Fruit fly (Drosophila melanogaster): ENCODE results near the gene Pkc98E.
A peak's percentile ranks its signal among the peaks of the same experiment; 100 is the strongest.

The Pkc98E gene

DNA sequence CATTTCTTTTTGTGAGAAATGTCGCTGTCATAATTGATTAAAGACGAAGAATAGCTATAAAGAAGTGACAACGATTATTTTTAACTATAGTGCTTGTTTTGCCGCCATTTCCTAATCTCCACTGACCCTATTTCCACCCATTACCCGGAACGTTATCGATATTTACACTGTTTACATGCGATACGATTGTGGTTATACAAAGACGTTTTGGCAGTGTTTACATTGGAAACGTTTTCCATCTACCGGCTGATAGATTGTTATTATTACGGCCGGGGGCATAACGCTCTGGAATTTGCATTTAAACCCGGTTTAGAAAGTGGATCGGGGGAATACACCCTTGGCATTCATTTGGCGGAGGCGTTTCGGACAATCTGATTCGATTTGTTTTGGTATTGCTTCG is 27.3 kb downstream of the Pkc98E start (continued):
- TF ChIP-seq CG4707 (GFP tag; optimal IDR thresholded peaks at IDR 0.05) (no peak), CG18764 (GFP tag; optimal IDR thresholded peaks at IDR 0.05) (no peak), Fer3 (tag; optimal IDR thresholded peaks at IDR 0.05) (no peak), mirr (GFP tag; optimal IDR thresholded peaks at IDR 0.05) (peak; percentile 39), wek (GFP tag; optimal IDR thresholded peaks at IDR 0.05) (peak; percentile 61), CG34224 (GFP tag; IDR thresholded peaks at IDR 0.05; ENCODE audit: partially characterized antibody) (no peak), hkb (optimal IDR thresholded peaks at IDR 0.05) (no peak), hkb (GFP tag; IDR thresholded peaks at IDR 0.05) (0 out of 2 replicates have a peak, but pooled peaks have one; percentile 23), lab (GFP tag; optimal IDR thresholded peaks at IDR 0.05) (peak; percentile 60), Sry-β (GFP tag; optimal IDR thresholded peaks at IDR 0.05) (no peak), insv (GFP tag; optimal IDR thresholded peaks at IDR 0.05) (peak in 1 of 2 experiments; percentile 2), CG6854 (GFP tag; optimal IDR thresholded peaks at IDR 0.05) (peak; percentile 15), CG11398 (GFP tag; optimal IDR thresholded peaks at IDR 0.05) (no peak), TFAM (GFP tag; optimal IDR thresholded peaks at IDR 0.05) (no peak), CG15514 (GFP tag; optimal IDR thresholded peaks at IDR 0.05) (peak; percentile 11), Spps (tag; optimal IDR thresholded peaks at IDR 0.05) (no peak), Bdp1 (GFP tag; optimal IDR thresholded peaks at IDR 0.05) (no peak)

dm6 chr3R:29067091-29067490 is 28.1 kb downstream of the Pkc98E start:
- TF ChIP-seq sens (GFP tag) (peak; percentile 39), mirr (GFP tag; optimal IDR thresholded peaks at IDR 0.05) (no peak)

DNA sequence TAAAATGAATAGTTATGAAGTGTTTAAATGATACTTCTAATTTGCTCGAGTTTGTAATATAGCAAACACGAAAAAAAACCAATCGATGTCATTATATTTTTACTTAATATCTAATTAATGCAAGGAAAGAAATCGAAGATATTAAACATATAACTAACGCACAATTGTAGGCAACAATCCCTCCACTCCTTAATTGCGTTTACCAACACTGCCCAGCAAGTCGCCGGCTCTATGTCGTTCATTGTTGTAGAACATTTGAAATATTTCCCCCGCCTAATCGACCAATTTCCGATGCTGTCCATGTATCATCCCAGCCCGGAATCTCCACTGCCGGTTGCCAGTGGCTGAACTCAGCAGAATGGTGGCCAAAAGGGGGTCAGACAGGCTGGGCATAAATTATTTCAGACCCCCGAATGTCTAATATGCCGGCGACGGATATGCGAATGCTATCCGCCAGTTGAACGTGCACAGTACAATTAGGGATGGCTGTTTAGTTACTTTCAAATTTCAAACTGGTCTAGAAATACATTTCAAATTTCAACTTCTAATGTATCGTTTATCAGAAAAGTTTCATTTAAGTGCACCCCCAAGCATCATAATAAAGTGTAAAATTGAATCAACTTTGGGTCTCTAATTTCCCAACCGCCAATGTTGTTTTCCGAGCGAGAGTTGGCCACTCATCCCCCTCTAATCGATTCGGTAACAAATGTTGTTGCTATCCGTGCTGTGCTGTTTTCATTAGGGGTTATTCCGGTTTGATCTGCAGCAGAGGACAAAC is 29.7 kb downstream of the Pkc98E start:
- TF ChIP-seq CG4730 (GFP tag; IDR thresholded peaks at IDR 0.05) (peak; percentile 45; the same call in 1 of the 2 replicates), jigr1 (GFP tag; IDR thresholded peaks at IDR 0.05) (no peak), lov (optimal IDR thresholded peaks at IDR 0.05) (no peak), lov (GFP tag; IDR thresholded peaks at IDR 0.05) (no peak), CG3838 (GFP tag; optimal IDR thresholded peaks at IDR 0.05) (no peak), HLH3B (GFP tag; IDR thresholded peaks at IDR 0.05) (peak; percentile 45; the same call in 1 of the 2 replicates), gsb-n (tag; optimal IDR thresholded peaks at IDR 0.05) (no peak), Elba2 (GFP tag; optimal IDR thresholded peaks at IDR 0.05) (no peak), ci (GFP tag; IDR thresholded peaks at IDR 0.05) (0 out of 3 replicates have a peak, but pooled peaks have one; percentile 61), HmgZ (tag; optimal IDR thresholded peaks at IDR 0.05) (peak; percentile 10), lbe (GFP tag; optimal IDR thresholded peaks at IDR 0.05) (no peak), Deaf1 (tag; optimal IDR thresholded peaks at IDR 0.05) (no peak), CG9932 (GFP tag; IDR thresholded peaks at IDR 0.05) (0 out of 2 replicates have a peak, but pooled peaks have one; percentile 18), CG3163 (GFP tag; optimal IDR thresholded peaks at IDR 0.05) (no peak), maf-S (GFP tag; optimal IDR thresholded peaks at IDR 0.05) (peak; percentile 30), Rx (GFP tag; IDR thresholded peaks at IDR 0.05) (no peak), dimm (GFP tag; IDR thresholded peaks at IDR 0.05) (no peak), Mrtf (GFP tag; IDR thresholded peaks at IDR 0.05) (no peak), sug (tag; optimal IDR thresholded peaks at IDR 0.05) (no peak), cwo (GFP tag; optimal IDR thresholded peaks at IDR 0.05) (peak; percentile 36), CG17361 (GFP tag; IDR thresholded peaks at IDR 0.05) (peak; percentile 32; the same call in 1 of the 3 replicates), CG17359 (tag; optimal IDR thresholded peaks at IDR 0.05) (peak; percentile 32), CG8478 (optimal IDR thresholded peaks at IDR 0.05) (no peak), Dp (GFP tag; optimal IDR thresholded peaks at IDR 0.05) (no peak), CG13296 (GFP tag; optimal IDR thresholded peaks at IDR 0.05) (peak; percentile 43), sens (GFP tag) (peak; percentile 85), CG17912 (GFP tag; optimal IDR thresholded peaks at IDR 0.05) (no peak), Dref (GFP tag; IDR thresholded peaks at IDR 0.05) (no peak), Ptx1 (GFP tag; IDR thresholded peaks at IDR 0.05) (0 out of 2 replicates have a peak, but pooled peaks have one; percentile 38), cato (GFP tag; optimal IDR thresholded peaks at IDR 0.05; ENCODE audit: borderline replicate concordance) (no peak), fd3F (GFP tag; optimal IDR thresholded peaks at IDR 0.05) (peak; percentile 20)
